Fruit fly (Drosophila melanogaster) whole organism, larva: Measurements from ENCODE around the gene CG11560.

Experiments used
- noc ChIP-seq: fragments of 200-800 bp; sonication (Bioruptor generic); optimal IDR thresholded peaks from 3 replicates; lab custom pipeline; 2019; ENCODE audit warnings: missing biosample characterization, mild to moderate bottlenecking, missing genetic modification characterization, moderate library complexity

Gene CG11560

dm6 chr3L:12119875-12120485 is at the start of gene CG11560:
Gene CG11560, plus strand, starts transcription at chr3L:12120019.
- TF ChIP-seq noc (tag; lab: Kevin White, UChicago), result no peak

dm6 chr3L:12072388-12072787 is 47.4 kb upstream of the CG11560 start:
- TF ChIP-seq noc (tag; lab: Kevin White, UChicago), result no peak

dm6 chr3L:12073076-12073475 is 46.7 kb upstream of the CG11560 start:
- TF ChIP-seq noc (tag; lab: Kevin White, UChicago), result no peak

- no peak for TF ChIP-seq noc (tag; lab: Kevin White, UChicago)
Observed at dm6 chr3L:12073861-12074633, 45.8 kb upstream of the CG11560 start.

dm6 chr3L:12074952-12075351 is 44.9 kb upstream of the CG11560 start:
- TF ChIP-seq noc (tag; lab: Kevin White, UChicago), result no peak

- no peak for TF ChIP-seq noc (tag; lab: Kevin White, UChicago)
Observed at dm6 chr3L:12076312-12076711, 43.5 kb upstream of the CG11560 start.

dm6 chr3L:12077348-12077747 is 42.5 kb upstream of the CG11560 start:
- TF ChIP-seq noc (tag; lab: Kevin White, UChicago), result no peak

dm6 chr3L:12077953-12078352 is 41.9 kb upstream of the CG11560 start:
- TF ChIP-seq noc (tag; lab: Kevin White, UChicago), result no peak

- peak; percentile 11 for TF ChIP-seq noc (tag; lab: Kevin White, UChicago)
Observed at dm6 chr3L:12078551-12079318, 41.1 kb upstream of the CG11560 start.

dm6 chr3L:12079319-12079933 is 40.4 kb upstream of the CG11560 start:
- no peak for TF ChIP-seq noc (tag; lab: Kevin White, UChicago)

dm6 chr3L:12080423-12080822 is 39.4 kb upstream of the CG11560 start:
- no peak for TF ChIP-seq noc (tag; lab: Kevin White, UChicago)

dm6 chr3L:12081679-12082520 is 37.9 kb upstream of the CG11560 start, which contains the start of gene Sema5c:
Gene Sema5c, minus strand, starts transcription at chr3L:12081830.
- peak; percentile 58 for TF ChIP-seq noc (tag; lab: Kevin White, UChicago)

dm6 chr3L:12082521-12082841 is 37.3 kb upstream of the CG11560 start:
- no peak for TF ChIP-seq noc (tag; lab: Kevin White, UChicago)

dm6 chr3L:12083092-12083680 is 36.6 kb upstream of the CG11560 start:
- no peak for TF ChIP-seq noc (tag; lab: Kevin White, UChicago)

- TF ChIP-seq noc (tag; lab: Kevin White, UChicago), result no peak
Observed at dm6 chr3L:12083861-12084260, 36.0 kb upstream of the CG11560 start.
